Worm (Caenorhabditis elegans) whole organism, L4 larva: Measurements from ENCODE around the gene srg-54.
A peak's percentile ranks its signal among the peaks of the same experiment; 100 is the strongest.

ENCODE experiments used
- R02D3.7 ChIP-seq: fragments of 150-350 bp; sonication (generic microtip); optimal IDR thresholded peaks from 3 replicates; lab custom pipeline; 2014; ENCODE audit warnings: missing biosample characterization, missing genetic modification characterization
- T26A8.4 ChIP-seq: fragments of 200-800 bp; sonication (Bioruptor generic); IDR thresholded peaks from 2 replicates; pipeline ENCODE4 v1.3.6; 2022; ENCODE audit warnings: missing genetic modification characterization, missing compliant biosample characterization
- Y105C5A.15 ChIP-seq: fragments of 200-800 bp; sonication (Bioruptor generic); IDR thresholded peaks from 2 replicates; pipeline ENCODE4 v1.3.6; 2022; ENCODE audit warnings: missing genetic modification characterization, missing compliant biosample characterization
- Y75B8A.6 ChIP-seq: fragments of 200-800 bp; sonication (Bioruptor generic); IDR thresholded peaks from 2 replicates; pipeline ENCODE4 v1.3.6; 2022; ENCODE audit warnings: missing genetic modification reagents, missing genetic modification characterization, missing compliant biosample characterization
- ZK546.5 ChIP-seq, 2 experiments: sonication (generic microtip); optimal IDR thresholded peaks; 2 replicates each; lab custom pipeline; 2017; ENCODE audit warnings: missing biosample characterization in 2 of 2, missing genetic modification characterization in 2 of 2
- aha-1 ChIP-seq: fragments of 150-350 bp; peaks from one replicate; lab custom pipeline; 2014; ENCODE audit warnings: missing biosample characterization, missing genetic modification characterization
- ama-1 ChIP-seq: fragments of 150-350 bp; optimal IDR thresholded peaks from 2 replicates; lab custom pipeline; 2014; ENCODE audit warnings: inconsistent platforms, mixed read lengths
- ceh-82 ChIP-seq: sonication (generic microtip); optimal IDR thresholded peaks from 2 replicates; lab custom pipeline; 2017; ENCODE audit warnings: missing biosample characterization, missing genetic modification characterization
- ces-1 ChIP-seq: fragments of 150-350 bp; sonication (generic microtip); optimal IDR thresholded peaks from 4 replicates; lab custom pipeline; 2014; ENCODE audit warnings: missing biosample characterization, missing genetic modification reagents, missing genetic modification characterization
- ctbp-1 ChIP-seq: fragments of 200-800 bp; sonication (Bioruptor generic); IDR thresholded peaks from 2 replicates; pipeline ENCODE4 v1.3.6; 2022; ENCODE audit warnings: missing genetic modification reagents, missing genetic modification characterization, missing compliant biosample characterization
- daf-8 ChIP-seq: fragments of 200-800 bp; sonication (Bioruptor generic); IDR thresholded peaks from 2 replicates; pipeline ENCODE4 v1.3.6; 2022; ENCODE audit warnings: missing genetic modification characterization, missing compliant biosample characterization
- duxl-1 ChIP-seq: sonication (generic microtip); optimal IDR thresholded peaks from 2 replicates; lab custom pipeline; 2016; ENCODE audit warnings: mild to moderate bottlenecking, missing genetic modification characterization, moderate library complexity, missing compliant biosample characterization; ENCODE audit not compliant: poor library complexity
- egl-43 ChIP-seq: fragments of 200-800 bp; sonication (Bioruptor generic); IDR thresholded peaks from 2 replicates; pipeline ENCODE4 v1.3.6; 2022; ENCODE audit warnings: missing genetic modification reagents, missing genetic modification characterization, missing compliant biosample characterization
- fkh-10 ChIP-seq: fragments of 150-350 bp; optimal IDR thresholded peaks from 2 replicates; lab custom pipeline; 2014; ENCODE audit warnings: missing biosample characterization, missing genetic modification reagents, missing genetic modification characterization
- hmg-1.1 ChIP-seq: fragments of 200-800 bp; sonication (Bioruptor generic); IDR thresholded peaks from 2 replicates; pipeline ENCODE4 v1.3.6; 2022; ENCODE audit warnings: missing genetic modification reagents, missing genetic modification characterization, missing compliant biosample characterization
- jun-1 ChIP-seq: fragments of 150-350 bp; optimal IDR thresholded peaks from 2 replicates; lab custom pipeline; 2014; ENCODE audit warnings: missing biosample characterization, missing genetic modification reagents, missing genetic modification characterization
- lin-1 ChIP-seq: fragments of 200-800 bp; sonication (Bioruptor generic); IDR thresholded peaks from 2 replicates; pipeline ENCODE4 v1.3.6; 2022; ENCODE audit warnings: missing genetic modification reagents, missing genetic modification characterization, missing compliant biosample characterization
- lin-15B ChIP-seq: fragments of 150-350 bp; sonication (generic microtip); optimal IDR thresholded peaks from 3 replicates; lab custom pipeline; 2014; ENCODE audit warnings: missing biosample characterization, missing genetic modification characterization
- lir-3 ChIP-seq: sonication (generic microtip); optimal IDR thresholded peaks from 2 replicates; lab custom pipeline; 2016; ENCODE audit warnings: mild to moderate bottlenecking, missing genetic modification characterization, missing compliant biosample characterization
- lsy-2 ChIP-seq, 2 experiments: fragments of 150-350 bp in 1 of 2; sonication (generic microtip) in 1 of 2; optimal IDR thresholded peaks; 2 replicates each; lab custom pipeline; 2014 to 2017; ENCODE audit warnings: missing biosample characterization in 2 of 2, missing genetic modification characterization in 2 of 2
- mdl-1 ChIP-seq, 2 experiments: fragments of 150-350 bp in 1 of 2; sonication (generic microtip) in 1 of 2; optimal IDR thresholded peaks; 2 replicates each; lab custom pipeline; 2014 to 2017; ENCODE audit warnings: missing biosample characterization in 2 of 2, missing genetic modification characterization in 2 of 2
- mxl-2 ChIP-seq: fragments of 200-800 bp; sonication (Bioruptor generic); conservative IDR thresholded peaks from 2 replicates; pipeline ENCODE4 v1.3.6; 2022; ENCODE audit warnings: missing genetic modification reagents, missing genetic modification characterization, missing compliant biosample characterization
- nhr-10 ChIP-seq: fragments of 150-350 bp; optimal IDR thresholded peaks from 2 replicates; lab custom pipeline; 2014; ENCODE audit warnings: missing biosample characterization, missing genetic modification characterization
- nhr-102 ChIP-seq: sonication (generic microtip); optimal IDR thresholded peaks from 2 replicates; lab custom pipeline; 2016; ENCODE audit warnings: mild to moderate bottlenecking, missing genetic modification characterization, moderate library complexity, missing compliant biosample characterization
- nhr-11 ChIP-seq: fragments of 150-350 bp; optimal IDR thresholded peaks from 2 replicates; lab custom pipeline; 2014; ENCODE audit warnings: missing biosample characterization, missing genetic modification characterization
- nhr-41 ChIP-seq: fragments of 200-800 bp; sonication (Bioruptor generic); IDR thresholded peaks from 2 replicates; pipeline ENCODE4 v1.3.6; 2022; ENCODE audit warnings: missing genetic modification reagents, missing genetic modification characterization, missing compliant biosample characterization
- nhr-42 ChIP-seq: fragments of 200-800 bp; sonication (Bioruptor generic); IDR thresholded peaks from 2 replicates; pipeline ENCODE4 v1.3.6; 2022; ENCODE audit warnings: missing genetic modification characterization, missing compliant biosample characterization
- nhr-48 ChIP-seq: sonication (generic microtip); optimal IDR thresholded peaks from 2 replicates; lab custom pipeline; 2016; ENCODE audit warnings: mild to moderate bottlenecking, missing genetic modification characterization, missing compliant biosample characterization
- pha-4 ChIP-seq, 2 experiments: fragments of 150-350 bp in 1 of 2; fragments of 200-800 bp in 1 of 2; sonication (Bioruptor generic) in 1 of 2; IDR thresholded peaks in 1 of 2; optimal IDR thresholded peaks in 1 of 2; 2 replicates each; pipeline versions ENCODE4 v1.3.6 to Lab custom; 2014 to 2022; ENCODE audit warnings: missing genetic modification characterization in 2 of 2, missing genetic modification reagents in 2 of 2, missing biosample characterization in 1 of 2, missing compliant biosample characterization in 1 of 2
- rbr-2 ChIP-seq: sonication (generic microtip); optimal IDR thresholded peaks from 2 replicates; lab custom pipeline; 2016; ENCODE audit warnings: missing genotype, missing genetic modification characterization, missing compliant biosample characterization
- unc-62 ChIP-seq, 3 experiments: fragments of 150-350 bp in 1 of 3; sonication (generic microtip); optimal IDR thresholded peaks in 2 of 3; peaks in 1 of 3; 1 replicate in 1 of 3; 2 replicates in 2 of 3; lab custom pipeline; 2014 to 2017; ENCODE audit warnings: missing biosample characterization in 3 of 3, missing genetic modification characterization in 3 of 3, missing genetic modification reagents in 3 of 3, missing genotype in 1 of 3
- zfp-3 ChIP-seq: fragments of 200-800 bp; sonication (Bioruptor generic); conservative IDR thresholded peaks from 2 replicates; pipeline ENCODE4 v1.3.6; 2022; ENCODE audit warnings: missing genetic modification reagents, missing genetic modification characterization, missing compliant biosample characterization

Gene srg-54

ce11 chrV:14930168-14930567 lies 6.2 kb upstream of the srg-54 start:
- TF ChIP-seq Y105C5A.15 (no peak), R02D3.7 (tag; lab: Kevin White, UChicago) (no peak), aha-1 (tag; lab: Kevin White, UChicago) (peak; percentile 76), rbr-2 (tag; lab: Kevin White, UChicago) (peak; percentile 37), ctbp-1 (0 out of 2 replicates have a peak, but pooled peaks have one; percentile 17), mdl-1 (tag; optimal IDR thresholded peaks at IDR 0.05; lab: Kevin White, UChicago) (peak in 1 of 2 experiments; percentile 33), fkh-10 (GFP tag; lab: Kevin White, UChicago) (peak; percentile 79), nhr-11 (peak; percentile 40)

- TF ChIP-seq ceh-82 (tag; lab: Kevin White, UChicago) (no peak), mxl-2 (GFP tag; lab: Robert Waterston, UW) (no peak), lsy-2 (tag; optimal IDR thresholded peaks at IDR 0.05; lab: Kevin White, UChicago) (no peak), nhr-48 (tag; lab: Kevin White, UChicago) (no peak), jun-1 (tag; lab: Kevin White, UChicago) (no peak), nhr-10 (tag; lab: Kevin White, UChicago) (no peak)
Observed at ce11 chrV:14928248-14928647, 4.2 kb upstream of the srg-54 start, which contains the start of gene srg-55. Gene srg-55, minus strand, starts transcription at chrV:14928348.

- TF ChIP-seq pha-4 (GFP tag; IDR thresholded peaks at IDR 0.05; lab: Robert Waterston, UW) (no peak), pha-4 (tag; optimal IDR thresholded peaks at IDR 0.05; lab: Kevin White, UChicago) (no peak), ceh-82 (tag; lab: Kevin White, UChicago) (no peak), T26A8.4 (no peak), nhr-102 (tag; lab: Kevin White, UChicago) (no peak), nhr-42 (GFP tag; lab: Robert Waterston, UW) (no peak), egl-43 (no peak)
- TF ChIP-seq, all 104 proteins: peak for 0
Observed at ce11 chrV:14921509-14921908, 2.5 kb downstream of the srg-54 start, which contains the start of gene zmp-4. Gene zmp-4, minus strand, starts transcription at chrV:14921609.

DNA sequence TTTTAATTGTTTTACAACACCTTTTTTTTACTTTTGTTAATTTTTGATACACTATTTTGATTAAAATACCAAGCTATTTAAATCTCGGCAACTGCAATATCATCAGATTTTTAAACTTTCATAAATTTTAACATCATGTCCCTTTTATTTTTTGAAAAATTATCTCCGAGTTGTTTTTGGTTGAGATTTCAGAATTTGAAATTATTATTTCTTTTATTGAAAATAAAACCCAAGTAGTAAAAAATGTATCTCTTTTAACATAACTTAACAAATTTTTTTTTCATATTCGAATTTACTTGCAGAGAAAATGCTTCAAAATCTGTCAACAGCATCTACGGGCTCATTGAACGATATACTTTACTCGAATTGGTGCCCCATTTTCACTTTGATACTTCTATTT lies 8.4 kb downstream of the srg-54 start, which contains the start of gene H12D21.11:
Gene H12D21.11 (plus strand): TSS at position 301 of the 400 bp plus-strand sequence.
- TF ChIP-seq hmg-1.1 (GFP tag; lab: Robert Waterston, UW) (no peak), fkh-10 (GFP tag; lab: Kevin White, UChicago) (no peak), Y75B8A.6 (GFP tag; lab: Robert Waterston, UW) (no peak), nhr-102 (tag; lab: Kevin White, UChicago) (no peak), nhr-42 (GFP tag; lab: Robert Waterston, UW) (no peak), zfp-3 (GFP tag; lab: Robert Waterston, UW) (no peak), lin-15B (tag; lab: Kevin White, UChicago) (no peak), daf-8 (GFP tag; lab: Robert Waterston, UW) (no peak), nhr-41 (GFP tag; lab: Robert Waterston, UW) (no peak), ZK546.5 (tag; optimal IDR thresholded peaks at IDR 0.05; lab: Kevin White, UChicago) (no peak), lin-1 (GFP tag; lab: Robert Waterston, UW) (no peak), duxl-1 (tag; lab: Kevin White, UChicago) (no peak), ama-1 (lab: Kevin White, UChicago) (no peak), lir-3 (tag; lab: Kevin White, UChicago) (no peak)

DNA sequence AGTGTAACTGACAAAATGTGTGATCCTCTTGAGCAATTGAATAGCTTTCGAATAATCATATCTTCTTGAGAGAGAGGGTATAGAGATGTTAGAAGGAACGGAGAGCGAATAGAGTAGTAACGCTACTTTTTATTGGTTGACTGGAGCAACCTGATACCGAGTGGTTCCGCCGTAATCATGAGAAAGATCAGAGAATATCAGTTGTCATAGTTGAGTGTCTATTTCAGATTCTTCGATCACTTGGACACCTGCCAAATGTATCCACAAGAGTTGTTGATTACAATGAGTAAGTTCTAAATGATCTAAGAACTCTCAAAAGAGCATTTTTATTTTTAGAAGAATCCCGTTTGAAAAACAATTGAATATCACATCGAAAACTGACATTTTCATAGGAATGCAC lies 13.2 kb downstream of the srg-54 start:
- no peak for TF ChIP-seq duxl-1 (tag; lab: Kevin White, UChicago)
- TF ChIP-seq unc-62 (GFP tag; optimal IDR thresholded peaks at IDR 0.05 in 1 of 2; lab: Kevin White, UChicago): peak in 1 of 2 experiments; percentile 96
- TF ChIP-seq unc-62 (tag; optimal IDR thresholded peaks at IDR 0.05; lab: Kevin White, UChicago): no peak
- no peak for TF ChIP-seq ces-1 (GFP tag; lab: Kevin White, UChicago)
- TF ChIP-seq, all 104 proteins: peak for 1
